Worm (Caenorhabditis elegans) whole organism, early embryonic: ENCODE data around the gene msp-55.
"Not testable (repeated sequence)": the region's sequence is repeated elsewhere in the genome, so short reads cannot be mapped to it uniquely, and the experiment has no call there.

Source experiments
- flt-1 ChIP-seq: fragments of 200-800 bp; sonication (Bioruptor generic); IDR thresholded peaks from 2 replicates; pipeline ENCODE4 v1.3.6; 2022; ENCODE audit warnings: missing genetic modification characterization, missing compliant biosample characterization
- hnd-1 ChIP-seq: sonication (generic microtip); optimal IDR thresholded peaks from 2 replicates; lab custom pipeline; 2016; ENCODE audit warnings: missing genetic modification characterization, missing compliant biosample characterization

ce11 chrIV:5016461-5016860, 39.4 kb downstream of the msp-55 start, which contains the start of gene ssq-4:
- not testable (repeated sequence) for TF ChIP-seq flt-1 (GFP tag; lab: Robert Waterston, UW); hnd-1 (tag; lab: Kevin White, UChicago)
